Worm (Caenorhabditis elegans) whole organism, L1 larva: ENCODE measurements around the gene scc-2.

Experiments
- aly-2 ChIP-seq: fragments of 150-350 bp; optimal IDR thresholded peaks from 2 replicates; lab custom pipeline; 2014; ENCODE audit warnings: missing biosample characterization, missing genetic modification characterization
- blmp-1 ChIP-seq: fragments of 150-350 bp; optimal IDR thresholded peaks from 2 replicates; lab custom pipeline; 2014; ENCODE audit warnings: missing biosample characterization, missing genetic modification characterization
- ces-1 ChIP-seq: fragments of 150-350 bp; optimal IDR thresholded peaks from 2 replicates; lab custom pipeline; 2014; ENCODE audit warnings: missing biosample characterization, missing genetic modification reagents, missing genetic modification characterization
- egl-13 ChIP-seq: sonication (generic microtip); optimal IDR thresholded peaks from 2 replicates; lab custom pipeline; 2016; ENCODE audit warnings: missing genotype, missing genetic modification reagents, missing genetic modification characterization, missing compliant biosample characterization
- lin-39 ChIP-seq: fragments of 150-350 bp; optimal IDR thresholded peaks from 2 replicates; lab custom pipeline; 2014; ENCODE audit warnings: missing biosample characterization, missing genetic modification reagents, missing genetic modification characterization
- lsy-2 ChIP-seq, 2 experiments: fragments of 150-350 bp; optimal IDR thresholded peaks; 2 replicates each; lab custom pipeline; 2014; ENCODE audit warnings: missing biosample characterization in 2 of 2, missing genetic modification characterization in 2 of 2
- nhr-76 ChIP-seq: sonication (generic microtip); optimal IDR thresholded peaks from 2 replicates; lab custom pipeline; 2017; ENCODE audit warnings: missing biosample characterization, missing genetic modification characterization
- nhr-77 ChIP-seq: fragments of 150-350 bp; optimal IDR thresholded peaks from 2 replicates; lab custom pipeline; 2014; ENCODE audit warnings: missing biosample characterization, missing genetic modification characterization
- nhr-90 ChIP-seq: sonication (generic microtip); optimal IDR thresholded peaks from 2 replicates; lab custom pipeline; 2016; ENCODE audit warnings: mild to moderate bottlenecking, missing genetic modification characterization, missing compliant biosample characterization; ENCODE audit not compliant: poor library complexity
- pqm-1 ChIP-seq: sonication (generic microtip); optimal IDR thresholded peaks from 3 replicates; lab custom pipeline; 2017; ENCODE audit warnings: missing biosample characterization, missing genetic modification characterization

DNA sequence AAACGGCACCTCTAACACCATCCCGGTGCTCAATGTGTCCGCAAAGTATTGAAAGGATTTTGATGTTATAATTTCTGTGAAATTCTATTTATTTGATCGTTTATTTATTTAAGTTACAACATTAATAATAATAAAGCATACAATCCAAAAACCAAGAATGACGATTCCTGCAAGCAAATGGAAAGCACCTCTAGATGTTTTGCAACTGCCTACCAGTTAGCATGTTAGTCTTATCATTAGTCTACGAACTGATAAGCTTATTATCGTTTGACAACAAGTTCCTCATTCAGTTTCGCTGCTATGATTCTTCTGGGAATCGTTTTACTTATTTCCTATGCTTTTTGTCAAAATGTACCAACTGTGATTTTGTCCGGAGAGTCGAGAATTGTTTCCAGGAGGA, 36.2 kb upstream of the scc-2 start, which contains the start of gene K01A2.6:
- no peak for TF ChIP-seq ces-1 (GFP tag; lab: Kevin White, UChicago)
- TF ChIP-seq blmp-1 (tag; lab: Kevin White, UChicago) = no peak
- TF ChIP-seq nhr-76 (tag; lab: Kevin White, UChicago) = no peak
- no peak for TF ChIP-seq lsy-2 (tag; optimal IDR thresholded peaks at IDR 0.05; lab: Kevin White, UChicago)
- TF ChIP-seq nhr-77 (tag; lab: Kevin White, UChicago) = no peak
- no peak for TF ChIP-seq aly-2
- TF ChIP-seq lin-39 = no peak
- TF ChIP-seq egl-13 (tag; lab: Kevin White, UChicago) = no peak
- no peak for TF ChIP-seq pqm-1 (tag; lab: Kevin White, UChicago)
- TF ChIP-seq nhr-90 (tag; lab: Kevin White, UChicago) = no peak
